Worm (Caenorhabditis elegans) whole organism, late embryonic: ENCODE data around the gene R01E6.7.

Experiments used
- K09A11.1 ChIP-seq: sonication (generic microtip); optimal IDR thresholded peaks from 2 replicates; lab custom pipeline; 2017; ENCODE audit warnings: antibody characterized with exemption, mild to moderate bottlenecking, missing genetic modification characterization, missing compliant biosample characterization; ENCODE audit not compliant: insufficient read depth
- Y22D7AL.16 ChIP-seq: sonication (generic microtip); optimal IDR thresholded peaks from 2 replicates; lab custom pipeline; 2016; ENCODE audit warnings: missing genetic modification characterization, missing compliant biosample characterization
- ahr-1 ChIP-seq: sonication (generic microtip); optimal IDR thresholded peaks from 2 replicates; lab custom pipeline; 2016; ENCODE audit warnings: missing genetic modification characterization, missing compliant biosample characterization
- ceh-18 ChIP-seq: sonication (generic microtip); optimal IDR thresholded peaks from 2 replicates; lab custom pipeline; 2016; ENCODE audit warnings: missing genetic modification characterization, missing compliant biosample characterization
- ceh-19 ChIP-seq: fragments of 200-800 bp; sonication (Bioruptor generic); optimal IDR thresholded peaks from 2 replicates; lab custom pipeline; 2018; ENCODE audit warnings: mild to moderate bottlenecking, missing genetic modification characterization, missing compliant biosample characterization
- ceh-34 ChIP-seq: sonication (generic microtip); optimal IDR thresholded peaks from 2 replicates; lab custom pipeline; 2016; ENCODE audit warnings: mild to moderate bottlenecking, missing genetic modification characterization, missing compliant biosample characterization
- ceh-9 ChIP-seq: sonication (generic microtip); optimal IDR thresholded peaks from 2 replicates; lab custom pipeline; 2016; ENCODE audit warnings: mild to moderate bottlenecking, missing genetic modification characterization, inconsistent platforms, missing compliant biosample characterization
- dmd-4 ChIP-seq: sonication (generic microtip); optimal IDR thresholded peaks from 2 replicates; lab custom pipeline; 2016; ENCODE audit warnings: borderline replicate concordance, missing genetic modification characterization, missing compliant biosample characterization
- elt-4 ChIP-seq: sonication (generic microtip); optimal IDR thresholded peaks from 2 replicates; lab custom pipeline; 2016; ENCODE audit warnings: missing genetic modification characterization, missing compliant biosample characterization
- eyg-1 ChIP-seq: sonication (generic microtip); optimal IDR thresholded peaks from 2 replicates; lab custom pipeline; 2016; ENCODE audit warnings: missing genotype, missing genetic modification characterization, missing compliant biosample characterization
- fax-1 ChIP-seq: sonication (generic microtip); optimal IDR thresholded peaks from 2 replicates; lab custom pipeline; 2016; ENCODE audit warnings: missing genotype, missing genetic modification characterization, missing compliant biosample characterization
- fkh-6 ChIP-seq: sonication (generic microtip); optimal IDR thresholded peaks from 2 replicates; lab custom pipeline; 2016; ENCODE audit warnings: missing genetic modification characterization, missing compliant biosample characterization
- gmeb-2 ChIP-seq: sonication (generic microtip); optimal IDR thresholded peaks from 2 replicates; lab custom pipeline; 2016; ENCODE audit warnings: missing genetic modification characterization, inconsistent platforms, missing compliant biosample characterization
- hlh-13 ChIP-seq: fragments of 200-800 bp; sonication (Bioruptor generic); optimal IDR thresholded peaks from 2 replicates; lab custom pipeline; 2018; ENCODE audit warnings: mild to moderate bottlenecking, missing genetic modification characterization, missing compliant biosample characterization
- madf-2 ChIP-seq: sonication (generic microtip); optimal IDR thresholded peaks from 2 replicates; lab custom pipeline; 2017; ENCODE audit warnings: missing genetic modification characterization, missing compliant biosample characterization
- mec-3 ChIP-seq: sonication (generic microtip); optimal IDR thresholded peaks from 2 replicates; lab custom pipeline; 2016; ENCODE audit warnings: borderline replicate concordance, missing genetic modification characterization, missing compliant biosample characterization
- nhr-11 ChIP-seq: fragments of 150-350 bp; optimal IDR thresholded peaks from 2 replicates; lab custom pipeline; 2014; ENCODE audit warnings: missing biosample characterization, missing genetic modification characterization
- odd-2 ChIP-seq: sonication (generic microtip); optimal IDR thresholded peaks from 2 replicates; lab custom pipeline; 2017; ENCODE audit warnings: antibody characterized with exemption, mild to moderate bottlenecking, missing genetic modification characterization, missing compliant biosample characterization
- pat-9 ChIP-seq: fragments of 200-800 bp; sonication (Bioruptor generic); optimal IDR thresholded peaks from 2 replicates; lab custom pipeline; 2018; ENCODE audit warnings: mild to moderate bottlenecking, missing genetic modification characterization, moderate library complexity, missing compliant biosample characterization
- pha-2 ChIP-seq: sonication (generic microtip); optimal IDR thresholded peaks from 2 replicates; lab custom pipeline; 2017; ENCODE audit warnings: mild to moderate bottlenecking, missing genetic modification characterization, missing compliant biosample characterization
- pqm-1 ChIP-seq: sonication (generic microtip); optimal IDR thresholded peaks from 2 replicates; lab custom pipeline; 2016; ENCODE audit warnings: missing genetic modification characterization, missing compliant biosample characterization
- ref-2 ChIP-seq: sonication (generic microtip); optimal IDR thresholded peaks from 2 replicates; lab custom pipeline; 2016; ENCODE audit warnings: missing genetic modification characterization, missing compliant biosample characterization
- sdc-2 ChIP-seq: sonication (generic microtip); optimal IDR thresholded peaks from 2 replicates; lab custom pipeline; 2016; ENCODE audit warnings: missing genotype, missing genetic modification characterization, missing compliant biosample characterization
- sox-2 ChIP-seq: fragments of 200-800 bp; sonication (Bioruptor generic); IDR thresholded peaks from 2 replicates; pipeline ENCODE4 v1.3.6; 2022; ENCODE audit warnings: missing genetic modification reagents, missing genetic modification characterization, missing compliant biosample characterization
- syd-9 ChIP-seq: sonication (generic microtip); optimal IDR thresholded peaks from 2 replicates; lab custom pipeline; 2016; ENCODE audit warnings: mild to moderate bottlenecking, missing genetic modification characterization, moderate library complexity, missing compliant biosample characterization
- ttx-3 ChIP-seq: sonication (generic microtip); optimal IDR thresholded peaks from 2 replicates; lab custom pipeline; 2016; ENCODE audit warnings: missing genetic modification reagents, missing genetic modification characterization, missing compliant biosample characterization
- unc-42 ChIP-seq: sonication (generic microtip); optimal IDR thresholded peaks from 2 replicates; lab custom pipeline; 2016; ENCODE audit warnings: missing genotype, missing genetic modification characterization, missing compliant biosample characterization
- unc-55 ChIP-seq: sonication (generic microtip); optimal IDR thresholded peaks from 2 replicates; lab custom pipeline; 2017; ENCODE audit warnings: missing biosample characterization, missing genetic modification reagents, missing genetic modification characterization
- ztf-16 ChIP-seq: sonication (generic microtip); optimal IDR thresholded peaks from 2 replicates; lab custom pipeline; 2017; ENCODE audit warnings: missing genetic modification characterization, missing compliant biosample characterization

Gene R01E6.7

DNA sequence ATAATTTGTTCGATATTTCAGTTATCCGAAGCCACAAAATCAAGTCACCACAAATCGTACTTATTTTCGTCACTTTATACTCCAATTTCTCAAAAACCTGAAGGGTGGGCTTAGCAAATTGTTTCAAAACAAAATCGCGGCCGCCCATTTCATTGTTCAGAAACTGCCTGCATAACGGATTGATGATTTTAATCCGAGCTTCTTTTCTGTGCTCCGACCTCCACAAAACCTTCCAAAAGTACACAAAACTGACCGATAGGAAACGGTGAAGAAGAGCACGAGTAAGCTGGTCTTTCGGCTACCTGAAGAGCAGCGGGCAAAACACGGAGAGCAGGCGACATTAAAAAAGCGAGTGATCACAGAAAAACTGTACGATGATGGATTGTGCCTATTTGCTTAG lies 3.3 kb downstream of the R01E6.7 start, which contains the start of gene R01E6.2:
TSS of gene R01E6.2 (minus strand) at position 101 of the 400 bp plus-strand sequence.
- TF ChIP-seq odd-2 (no peak), syd-9 (no peak), fkh-6 (tag; lab: Kevin White, UChicago) (no peak), ztf-16 (no peak), ref-2 (tag; lab: Kevin White, UChicago) (no peak), gmeb-2 (tag; lab: Kevin White, UChicago) (no peak), unc-42 (tag; lab: Kevin White, UChicago) (no peak), pat-9 (tag; lab: Kevin White, UChicago) (no peak), nhr-11 (tag; lab: Kevin White, UChicago) (no peak)

DNA sequence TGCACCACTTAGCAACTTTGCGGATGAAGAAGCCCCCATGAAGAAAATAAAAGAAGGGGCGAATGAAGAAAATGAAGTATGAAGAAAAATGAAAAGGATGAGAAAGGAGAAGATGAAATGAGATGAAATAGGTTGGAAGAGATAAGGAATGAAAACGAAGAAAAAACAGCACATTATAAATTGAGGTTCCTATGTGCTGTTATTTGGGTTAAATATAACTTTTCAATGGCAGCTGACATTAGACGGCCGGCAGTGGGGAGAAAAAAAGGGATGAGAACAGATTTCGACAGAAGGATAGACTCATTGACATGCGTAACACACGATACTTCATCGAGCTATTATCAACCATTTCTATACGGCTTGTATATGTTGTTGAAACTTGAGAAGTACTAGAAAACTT lies 7.8 kb downstream of the R01E6.7 start:
- TF ChIP-seq ceh-18 (tag; lab: Kevin White, UChicago) (peak; percentile 16), ceh-9 (no peak), unc-55 (GFP tag; lab: Kevin White, UChicago) (no peak), ceh-19 (GFP tag; lab: Kevin White, UChicago) (no peak)

DNA sequence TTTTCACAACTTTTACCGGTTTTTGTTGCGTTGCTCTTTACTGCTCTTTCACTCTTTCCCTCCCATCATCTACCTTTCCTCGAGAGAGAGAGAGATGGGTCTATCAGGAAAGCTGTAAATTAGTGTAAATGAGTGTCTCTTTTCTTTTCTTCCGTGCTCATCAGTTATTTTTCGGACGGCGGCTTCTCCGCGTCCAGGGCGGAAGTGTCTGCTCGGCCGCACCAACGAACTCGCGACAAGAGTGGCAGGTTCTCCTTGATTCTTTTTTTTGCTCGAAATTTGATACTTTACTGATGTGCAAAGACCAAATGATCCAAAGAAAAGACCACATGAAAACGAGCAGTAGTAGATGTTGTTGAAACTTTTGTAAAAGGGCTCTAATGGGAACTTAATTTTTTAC lies 11.1 kb downstream of the R01E6.7 start:
- no peak for TF ChIP-seq elt-4 (tag; lab: Kevin White, UChicago)
- TF ChIP-seq ceh-18 (tag; lab: Kevin White, UChicago), result peak; percentile 1
- TF ChIP-seq ceh-34, result peak; percentile 41
- TF ChIP-seq, all 69 proteins: peak for 2

DNA sequence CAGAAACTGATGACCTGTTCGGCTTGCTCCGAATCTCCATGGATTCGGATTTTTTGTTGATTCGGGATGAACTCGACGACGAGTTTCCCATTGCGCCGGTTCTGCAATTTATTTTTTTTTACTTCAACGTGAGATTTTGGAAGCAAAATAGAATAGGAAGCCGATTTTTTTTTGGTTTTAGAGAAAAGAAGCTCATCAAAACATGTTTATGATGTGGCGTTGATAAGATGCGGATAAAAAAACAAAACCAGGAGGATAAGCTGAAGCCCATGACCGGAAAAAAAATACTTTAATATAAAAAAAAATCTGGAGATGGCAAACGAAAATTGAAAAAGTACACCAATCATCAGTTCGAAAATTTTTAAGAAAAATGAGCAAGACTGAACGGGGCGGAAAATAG lies 13.7 kb downstream of the R01E6.7 start, which contains the start of gene glb-20:
TSS of gene glb-20 (minus strand) at position 101 of the 400 bp plus-strand sequence.
- TF ChIP-seq ahr-1 (tag; lab: Kevin White, UChicago), result no peak
- TF ChIP-seq ceh-34, result no peak
- TF ChIP-seq Y22D7AL.16 (tag; lab: Kevin White, UChicago), result no peak
- TF ChIP-seq fkh-6 (tag; lab: Kevin White, UChicago), result no peak
- TF ChIP-seq dmd-4 (tag; lab: Kevin White, UChicago), result no peak
- no peak for TF ChIP-seq pqm-1
- no peak for TF ChIP-seq ceh-19 (GFP tag; lab: Kevin White, UChicago)
- TF ChIP-seq hlh-13 (GFP tag; lab: Kevin White, UChicago), result no peak
- no peak for TF ChIP-seq K09A11.1
- no peak for TF ChIP-seq madf-2 (tag; lab: Kevin White, UChicago)
- no peak for TF ChIP-seq ztf-16
- TF ChIP-seq mec-3 (tag; lab: Kevin White, UChicago), result no peak
- no peak for TF ChIP-seq eyg-1
- no peak for TF ChIP-seq fax-1 (tag; lab: Kevin White, UChicago)
- TF ChIP-seq sdc-2 (tag; lab: Kevin White, UChicago), result no peak
- no peak for TF ChIP-seq sox-2 (GFP tag; lab: Robert Waterston, UW)
- no peak for TF ChIP-seq ttx-3

DNA sequence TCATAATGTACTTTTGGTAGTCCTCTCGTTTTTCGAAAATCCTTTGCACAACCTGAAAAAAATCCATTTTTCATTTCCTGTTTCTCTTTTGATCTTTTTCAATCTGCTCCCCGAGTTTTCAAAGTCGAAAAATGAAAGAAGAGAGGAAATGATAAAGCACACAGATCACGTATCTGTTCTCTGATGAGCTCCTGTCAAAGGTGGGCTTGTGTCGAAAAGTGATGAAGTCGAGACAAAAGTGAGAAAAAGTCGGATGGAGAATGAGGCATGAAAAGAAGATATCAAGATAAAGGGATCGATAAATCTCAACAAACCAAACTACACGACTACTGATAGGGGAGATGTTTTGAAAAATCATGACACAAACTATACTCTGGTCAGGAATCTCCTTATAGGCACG lies 14.7 kb downstream of the R01E6.7 start:
- TF ChIP-seq ceh-18 (tag; lab: Kevin White, UChicago) (peak; percentile 32), eyg-1 (no peak), unc-55 (GFP tag; lab: Kevin White, UChicago) (peak; percentile 53)

DNA sequence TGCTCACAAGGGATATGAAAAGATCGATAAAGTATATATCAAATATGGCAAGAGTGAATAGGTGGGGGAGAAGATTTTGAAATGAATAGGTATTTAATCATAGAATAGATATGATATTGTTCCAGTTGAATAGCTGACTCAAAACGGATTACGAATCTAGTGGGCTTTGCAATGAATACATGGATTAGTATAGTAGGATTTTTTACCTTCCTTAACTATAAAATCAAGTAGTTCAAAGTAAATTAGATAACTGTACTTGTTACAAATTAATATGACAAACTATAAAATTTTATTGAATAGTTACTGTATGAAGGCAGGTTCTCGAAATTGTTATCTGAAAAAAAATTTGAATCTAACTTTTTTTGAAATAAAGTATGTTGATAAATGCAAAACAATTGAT lies 18.9 kb downstream of the R01E6.7 start, which contains the start of gene odr-1:
TSS of gene odr-1 (minus strand) at position 101 of the 400 bp plus-strand sequence.
- TF ChIP-seq dmd-4 (tag; lab: Kevin White, UChicago) (no peak), ceh-18 (tag; lab: Kevin White, UChicago) (no peak), ref-2 (tag; lab: Kevin White, UChicago) (no peak), eyg-1 (no peak), pha-2 (tag; lab: Kevin White, UChicago) (no peak), mec-3 (tag; lab: Kevin White, UChicago) (no peak), elt-4 (tag; lab: Kevin White, UChicago) (no peak)
